Worm (Caenorhabditis elegans): Measurements from ENCODE around the gene sre-37.

sre-37 gene

DNA sequence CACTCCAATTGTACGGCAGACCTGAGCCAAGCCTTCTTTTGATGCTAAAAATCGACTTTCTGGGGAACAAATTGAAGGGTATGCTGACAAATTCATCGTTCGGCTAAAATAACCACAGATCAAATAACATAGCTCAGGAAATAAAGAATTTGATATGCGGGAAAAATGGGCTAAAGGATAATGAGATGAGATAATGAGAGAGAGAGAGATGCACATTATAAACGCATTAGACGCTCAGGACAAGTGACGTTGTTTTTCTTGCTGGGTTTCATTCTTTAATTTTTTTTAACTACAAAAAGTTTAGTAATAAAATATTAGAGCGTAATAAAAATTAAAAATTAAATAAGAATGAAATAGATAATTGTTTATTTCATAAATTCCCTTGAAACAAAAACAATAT, 49.0 kb downstream of the sre-37 start, which contains the start of gene srh-69:
Gene srh-69 (minus strand): TSS at position 101 of the 400 bp plus-strand sequence.
- TF ChIP-seq ref-1 (GFP tag; conservative IDR thresholded peaks at IDR 0.05) (no peak), cog-1 (tag; optimal IDR thresholded peaks at IDR 0.05) (no peak), tab-1 (GFP tag; IDR thresholded peaks at IDR 0.05) (no peak), ztf-23 (GFP tag; IDR thresholded peaks at IDR 0.05) (no peak), ztf-29 (GFP tag; IDR thresholded peaks at IDR 0.05) (no peak), med-1 (GFP tag; optimal IDR thresholded peaks at IDR 0.05; ENCODE audit: insufficient read depth) (no peak), T22C8.4 (GFP tag; IDR thresholded peaks at IDR 0.05) (no peak), klf-2 (GFP tag; conservative IDR thresholded peaks at IDR 0.05) (no peak), flt-1 (GFP tag; IDR thresholded peaks at IDR 0.05) (no peak)

DNA sequence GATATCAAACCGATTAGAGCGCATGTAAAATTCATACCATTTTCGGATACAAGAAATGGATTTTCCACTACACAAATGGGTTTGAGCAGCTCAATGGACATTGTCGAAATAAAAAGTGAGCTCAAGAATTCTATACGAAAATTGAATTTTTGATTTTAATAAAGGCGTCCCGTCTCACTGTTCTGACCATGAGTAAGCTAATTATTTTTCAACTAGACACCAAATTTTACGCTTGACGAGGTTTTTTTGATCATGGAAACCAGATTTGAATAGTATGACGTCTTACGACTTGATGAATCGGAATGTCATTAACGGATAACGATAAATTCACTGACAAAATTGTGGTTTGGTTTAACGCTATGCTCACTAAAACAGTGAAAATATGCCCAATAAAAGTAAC, 50.7 kb downstream of the sre-37 start, which contains the start of gene srh-61:
Gene srh-61 (minus strand): TSS at position 101 of the 400 bp plus-strand sequence.
- no peak for TF ChIP-seq tab-1 (GFP tag; IDR thresholded peaks at IDR 0.05)
- no peak for TF ChIP-seq ztf-29 (GFP tag; IDR thresholded peaks at IDR 0.05)
- TF ChIP-seq ref-1 (GFP tag; conservative IDR thresholded peaks at IDR 0.05): no peak
- no peak for TF ChIP-seq med-1 (GFP tag; optimal IDR thresholded peaks at IDR 0.05; ENCODE audit: insufficient read depth)
- TF ChIP-seq flt-1 (GFP tag; IDR thresholded peaks at IDR 0.05): no peak
- TF ChIP-seq klf-2 (GFP tag; conservative IDR thresholded peaks at IDR 0.05): no peak
- no peak for TF ChIP-seq ztf-23 (GFP tag; IDR thresholded peaks at IDR 0.05)
- no peak for TF ChIP-seq cog-1 (tag; optimal IDR thresholded peaks at IDR 0.05)
- TF ChIP-seq T22C8.4 (GFP tag; IDR thresholded peaks at IDR 0.05): no peak

Data from whole organism, midembryonic.